Worm (Caenorhabditis elegans): ENCODE measurements around the gene F56C3.3.

The F56C3.3 gene

ce11 chrX:1386893-1387367, 28.7 kb upstream of the F56C3.3 start, which contains the start of gene F56C3.1:
TSS of gene F56C3.1 (plus strand) at chrX:1387317.
- no peak for TF ChIP-seq scrt-1 (GFP tag; IDR thresholded peaks at IDR 0.05)
- no peak for TF ChIP-seq aly-1 (tag; optimal IDR thresholded peaks at IDR 0.05)
- TF ChIP-seq F13C5.2 (tag; optimal IDR thresholded peaks at IDR 0.05), result no peak
- TF ChIP-seq B0310.2 (tag; optimal IDR thresholded peaks at IDR 0.05), result no peak
- TF ChIP-seq ets-7 (tag; optimal IDR thresholded peaks at IDR 0.05), result no peak
- TF ChIP-seq flt-1 (GFP tag; IDR thresholded peaks at IDR 0.05), result no peak
- TF ChIP-seq ceh-13 (GFP tag; optimal IDR thresholded peaks at IDR 0.05), result no peak
- no peak for TF ChIP-seq hmbx-1 (tag; optimal IDR thresholded peaks at IDR 0.05)
- no peak for TF ChIP-seq tra-4 (tag; optimal IDR thresholded peaks at IDR 0.05)
- TF ChIP-seq sea-1 (GFP tag; conservative IDR thresholded peaks at IDR 0.05), result no peak; the same call in 1 of the 2 replicates
- TF ChIP-seq pes-1 (GFP tag; IDR thresholded peaks at IDR 0.05), result no peak
- no peak for TF ChIP-seq hnd-1 (tag; optimal IDR thresholded peaks at IDR 0.05)
- no peak for TF ChIP-seq ceh-36 (tag; optimal IDR thresholded peaks at IDR 0.05)
- TF ChIP-seq hmg-4 (GFP tag; optimal IDR thresholded peaks at IDR 0.05), result no peak
- TF ChIP-seq tbx-11 (GFP tag; IDR thresholded peaks at IDR 0.05), result no peak
- no peak for TF ChIP-seq ama-1 (optimal IDR thresholded peaks at IDR 0.05)
- TF ChIP-seq tbx-37 (GFP tag; conservative IDR thresholded peaks at IDR 0.05), result no peak

DNA sequence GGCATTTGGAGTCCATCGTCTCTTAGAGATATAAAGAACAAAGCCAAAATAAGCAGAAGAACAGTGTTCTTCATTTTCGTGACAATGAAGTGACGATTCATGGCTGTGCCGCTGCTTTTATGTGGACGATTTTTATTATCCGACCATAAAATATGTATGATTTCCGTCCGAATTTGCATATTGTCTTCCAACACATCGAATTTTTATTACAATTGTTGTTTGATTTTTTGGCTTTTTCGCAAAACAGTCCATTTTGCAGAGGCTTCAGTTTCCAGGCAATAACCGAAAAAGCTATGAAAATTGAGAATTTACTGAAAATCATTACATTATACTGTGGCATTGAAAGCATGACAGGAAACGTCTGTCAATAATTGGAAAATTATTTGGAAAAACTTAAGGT, 26.3 kb upstream of the F56C3.3 start, which contains the start of gene F56C3.8:
F56C3.8 (minus strand) TSS at position 101 of the 400 bp plus-strand sequence.
- TF ChIP-seq tbx-11 (GFP tag; IDR thresholded peaks at IDR 0.05), result no peak

DNA sequence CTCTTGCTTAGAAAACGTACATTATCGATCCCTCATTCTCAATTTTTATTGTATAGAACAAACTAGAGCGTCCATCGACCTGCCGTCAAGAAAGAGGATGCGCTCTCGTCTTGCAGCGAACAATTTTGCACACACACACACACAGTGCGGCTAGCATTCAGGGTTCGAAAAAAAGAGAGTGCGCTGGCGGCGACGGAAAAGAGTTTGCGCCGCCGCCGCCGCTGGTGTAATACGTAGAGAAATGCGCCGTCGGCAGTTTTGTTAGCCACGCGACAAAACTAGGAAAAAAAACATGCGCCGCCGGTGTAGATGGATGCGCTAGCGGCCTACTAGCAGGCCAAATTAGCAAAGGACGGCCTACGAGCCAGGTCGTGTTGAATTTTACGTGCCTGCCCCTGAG, 25.4 kb upstream of the F56C3.3 start:
- TF ChIP-seq tbx-37 (GFP tag; conservative IDR thresholded peaks at IDR 0.05), result no peak
- TF ChIP-seq ets-7 (tag; optimal IDR thresholded peaks at IDR 0.05), result no peak
- TF ChIP-seq B0310.2 (tag; optimal IDR thresholded peaks at IDR 0.05), result no peak
- no peak for TF ChIP-seq ama-1 (optimal IDR thresholded peaks at IDR 0.05)
- no peak for TF ChIP-seq tbx-11 (GFP tag; IDR thresholded peaks at IDR 0.05)
- no peak for TF ChIP-seq ceh-13 (GFP tag; optimal IDR thresholded peaks at IDR 0.05)
- TF ChIP-seq pes-1 (GFP tag; IDR thresholded peaks at IDR 0.05), result no peak
- no peak for TF ChIP-seq scrt-1 (GFP tag; IDR thresholded peaks at IDR 0.05)
- TF ChIP-seq hmg-4 (GFP tag; optimal IDR thresholded peaks at IDR 0.05), result no peak
- no peak for TF ChIP-seq hmbx-1 (tag; optimal IDR thresholded peaks at IDR 0.05)

ce11 chrX:1381565-1381964, 23.4 kb upstream of the F56C3.3 start, which contains the start of gene F56C3.10:
TSS of gene F56C3.10 (minus strand) at chrX:1381665.
- TF ChIP-seq F13C5.2 (tag; optimal IDR thresholded peaks at IDR 0.05), result no peak
- TF ChIP-seq hmbx-1 (tag; optimal IDR thresholded peaks at IDR 0.05), result no peak
- TF ChIP-seq hnd-1 (tag; optimal IDR thresholded peaks at IDR 0.05), result no peak
- TF ChIP-seq tbx-11 (GFP tag; IDR thresholded peaks at IDR 0.05), result no peak
- no peak for TF ChIP-seq pes-1 (GFP tag; IDR thresholded peaks at IDR 0.05)

- TF ChIP-seq tra-4 (tag; optimal IDR thresholded peaks at IDR 0.05) (peak; percentile 59), hmg-4 (GFP tag; optimal IDR thresholded peaks at IDR 0.05) (peak; percentile 90), scrt-1 (GFP tag; IDR thresholded peaks at IDR 0.05) (peak; percentile 94), ets-7 (tag; optimal IDR thresholded peaks at IDR 0.05) (peak; percentile 71), tbx-37 (GFP tag; conservative IDR thresholded peaks at IDR 0.05) (peak; percentile 81), ceh-36 (tag; optimal IDR thresholded peaks at IDR 0.05) (peak; percentile 75), aly-1 (tag; optimal IDR thresholded peaks at IDR 0.05) (peak; percentile 91), hnd-1 (tag; optimal IDR thresholded peaks at IDR 0.05) (peak; percentile 73), F13C5.2 (tag; optimal IDR thresholded peaks at IDR 0.05) (peak; percentile 84), hmbx-1 (tag; optimal IDR thresholded peaks at IDR 0.05) (peak; percentile 31), pes-1 (GFP tag; IDR thresholded peaks at IDR 0.05) (peak; percentile 90), ama-1 (optimal IDR thresholded peaks at IDR 0.05) (no peak), sea-1 (GFP tag; conservative IDR thresholded peaks at IDR 0.05) (peak; percentile 89), tbx-11 (GFP tag; IDR thresholded peaks at IDR 0.05) (peak; percentile 93), flt-1 (GFP tag; IDR thresholded peaks at IDR 0.05) (peak; percentile 90), ceh-13 (GFP tag; optimal IDR thresholded peaks at IDR 0.05) (peak; percentile 75), B0310.2 (tag; optimal IDR thresholded peaks at IDR 0.05) (peak; percentile 60)
These were observed 21.2 kb upstream of the F56C3.3 start for ce11 chrX:1379391-1379790.

DNA sequence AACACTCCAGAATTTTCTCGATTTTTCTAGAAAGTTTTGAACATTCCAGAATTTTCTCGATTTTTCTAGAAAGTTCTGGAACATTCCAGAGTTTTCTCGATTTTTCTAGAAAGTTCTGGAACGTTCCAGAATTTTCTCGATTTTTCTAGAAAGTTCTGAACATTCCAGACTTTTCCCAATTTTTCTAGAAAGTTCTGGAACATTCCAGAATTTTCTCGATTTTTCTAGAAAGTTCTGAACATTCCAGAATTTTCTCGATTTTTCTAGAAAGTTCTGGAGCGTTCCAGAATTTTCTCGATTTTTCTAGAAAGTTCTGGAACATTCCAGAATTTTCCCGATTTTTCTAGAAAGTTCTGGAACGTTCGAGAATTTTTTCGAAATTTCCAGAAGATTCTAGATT, 16.9 kb upstream of the F56C3.3 start:
- TF ChIP-seq scrt-1 (GFP tag; IDR thresholded peaks at IDR 0.05) (0 out of 2 replicates have a peak, but pooled peaks have one; percentile 21), tbx-37 (GFP tag; conservative IDR thresholded peaks at IDR 0.05) (0 out of 2 replicates have a peak, but pooled peaks have one; percentile 7), pes-1 (GFP tag; IDR thresholded peaks at IDR 0.05) (peak; percentile 93), sea-1 (GFP tag; conservative IDR thresholded peaks at IDR 0.05) (peak; percentile 80), flt-1 (GFP tag; IDR thresholded peaks at IDR 0.05) (peak; percentile 87), tbx-11 (GFP tag; IDR thresholded peaks at IDR 0.05) (peak; percentile 60; the same call in 1 of the 2 replicates)

ce11 chrX:1372464-1372863, 14.3 kb upstream of the F56C3.3 start:
- TF ChIP-seq aly-1 (tag; optimal IDR thresholded peaks at IDR 0.05) (no peak), ama-1 (optimal IDR thresholded peaks at IDR 0.05) (no peak), tbx-37 (GFP tag; conservative IDR thresholded peaks at IDR 0.05) (no peak), hnd-1 (tag; optimal IDR thresholded peaks at IDR 0.05) (no peak), ets-7 (tag; optimal IDR thresholded peaks at IDR 0.05) (no peak), B0310.2 (tag; optimal IDR thresholded peaks at IDR 0.05) (no peak), tra-4 (tag; optimal IDR thresholded peaks at IDR 0.05) (no peak), pes-1 (GFP tag; IDR thresholded peaks at IDR 0.05) (no peak)

ce11 chrX:1371688-1372087, 13.5 kb upstream of the F56C3.3 start, which contains the start of gene fbxa-190:
TSS of gene fbxa-190 (plus strand) at chrX:1372012.
- no peak for TF ChIP-seq tbx-11 (GFP tag; IDR thresholded peaks at IDR 0.05)
- no peak for TF ChIP-seq B0310.2 (tag; optimal IDR thresholded peaks at IDR 0.05)
- no peak for TF ChIP-seq tra-4 (tag; optimal IDR thresholded peaks at IDR 0.05)
- no peak for TF ChIP-seq ceh-36 (tag; optimal IDR thresholded peaks at IDR 0.05)
- no peak for TF ChIP-seq scrt-1 (GFP tag; IDR thresholded peaks at IDR 0.05)
- TF ChIP-seq hmbx-1 (tag; optimal IDR thresholded peaks at IDR 0.05), result no peak
- no peak for TF ChIP-seq F13C5.2 (tag; optimal IDR thresholded peaks at IDR 0.05)
- TF ChIP-seq flt-1 (GFP tag; IDR thresholded peaks at IDR 0.05), result no peak
- TF ChIP-seq ceh-13 (GFP tag; optimal IDR thresholded peaks at IDR 0.05), result no peak
- TF ChIP-seq pes-1 (GFP tag; IDR thresholded peaks at IDR 0.05), result no peak
- TF ChIP-seq ama-1 (optimal IDR thresholded peaks at IDR 0.05), result no peak
- TF ChIP-seq hmg-4 (GFP tag; optimal IDR thresholded peaks at IDR 0.05), result no peak
- TF ChIP-seq ets-7 (tag; optimal IDR thresholded peaks at IDR 0.05), result no peak
- TF ChIP-seq tbx-37 (GFP tag; conservative IDR thresholded peaks at IDR 0.05), result no peak
- TF ChIP-seq hnd-1 (tag; optimal IDR thresholded peaks at IDR 0.05), result no peak
- no peak for TF ChIP-seq aly-1 (tag; optimal IDR thresholded peaks at IDR 0.05)
- no peak for TF ChIP-seq sea-1 (GFP tag; conservative IDR thresholded peaks at IDR 0.05)
